Worm (Caenorhabditis elegans) whole organism, mixed stage, embryonic: ENCODE measurements around the gene C06C3.3.

Experiments
- blmp-1 ChIP-seq: fragments of 150-350 bp; optimal IDR thresholded peaks from 2 replicates; lab custom pipeline; 2014; ENCODE audit warnings: missing biosample characterization, missing genetic modification characterization
- ceh-43 ChIP-seq: fragments of 200-800 bp; sonication (Bioruptor generic); optimal IDR thresholded peaks from 2 replicates; lab custom pipeline; 2018; ENCODE audit warnings: mild to moderate bottlenecking, missing genetic modification characterization, moderate library complexity, missing compliant biosample characterization
- elt-3 ChIP-seq: fragments of 150-350 bp; optimal IDR thresholded peaks from 2 replicates; lab custom pipeline; 2014; ENCODE audit warnings: missing biosample characterization, missing genetic modification characterization
- lin-13 ChIP-seq: fragments of 150-350 bp; optimal IDR thresholded peaks from 2 replicates; lab custom pipeline; 2014; ENCODE audit warnings: missing biosample characterization, missing genetic modification characterization
- lsy-2 ChIP-seq: fragments of 150-350 bp; optimal IDR thresholded peaks from 2 replicates; lab custom pipeline; 2014; ENCODE audit warnings: missing biosample characterization, missing genetic modification characterization
- mep-1 ChIP-seq: fragments of 150-350 bp; optimal IDR thresholded peaks from 2 replicates; lab custom pipeline; 2017; ENCODE audit warnings: missing biosample characterization, missing genetic modification reagents, missing genetic modification characterization, inconsistent platforms
- mls-2 ChIP-seq: sonication (generic microtip); optimal IDR thresholded peaks from 2 replicates; lab custom pipeline; 2016; ENCODE audit warnings: mild to moderate bottlenecking, missing genetic modification characterization, moderate library complexity, missing compliant biosample characterization
- nhr-12 ChIP-seq: fragments of 150-350 bp; optimal IDR thresholded peaks from 2 replicates; lab custom pipeline; 2014; ENCODE audit warnings: missing biosample characterization, missing genetic modification characterization
- nhr-237 ChIP-seq: fragments of 150-350 bp; optimal IDR thresholded peaks from 2 replicates; lab custom pipeline; 2014; ENCODE audit warnings: missing biosample characterization, missing genetic modification characterization
- pha-4 ChIP-seq: fragments of 150-350 bp; optimal IDR thresholded peaks from 2 replicates; lab custom pipeline; 2018; ENCODE audit warnings: missing biosample characterization, missing genetic modification reagents, missing genetic modification characterization
- snpc-4 ChIP-seq: fragments of 150-350 bp; optimal IDR thresholded peaks from 2 replicates; lab custom pipeline; 2014; ENCODE audit warnings: missing biosample characterization, missing genetic modification characterization
- tbx-8 ChIP-seq: fragments of 200-800 bp; sonication (Bioruptor generic); optimal IDR thresholded peaks from 2 replicates; lab custom pipeline; 2018; ENCODE audit warnings: mild to moderate bottlenecking, missing genetic modification characterization, moderate library complexity, missing compliant biosample characterization
- unc-120 ChIP-seq: sonication (generic microtip); optimal IDR thresholded peaks from 2 replicates; lab custom pipeline; 2017; ENCODE audit warnings: missing genetic modification characterization, missing compliant biosample characterization; ENCODE audit not compliant: poor library complexity, severe bottlenecking
- ztf-11 ChIP-seq: fragments of 150-350 bp; optimal IDR thresholded peaks from 2 replicates; lab custom pipeline; 2014; ENCODE audit warnings: missing biosample characterization, missing genetic modification characterization

ce11 chrII:9358230-9358629, 14.1 kb downstream of the C06C3.3 start, which contains the start of gene mel-11:
- TF ChIP-seq ceh-43: no peak
- no peak for TF ChIP-seq elt-3 (tag; lab: Kevin White, UChicago)
- no peak for TF ChIP-seq nhr-12 (tag; lab: Kevin White, UChicago)
- no peak for TF ChIP-seq mls-2 (tag; lab: Kevin White, UChicago)
- no peak for TF ChIP-seq tbx-8
- TF ChIP-seq lsy-2 (tag; lab: Kevin White, UChicago): no peak
- no peak for TF ChIP-seq ztf-11 (tag; lab: Kevin White, UChicago)
- no peak for TF ChIP-seq pha-4
- no peak for TF ChIP-seq snpc-4 (tag; lab: Kevin White, UChicago)
- no peak for TF ChIP-seq nhr-237 (tag; lab: Kevin White, UChicago)
- no peak for TF ChIP-seq mep-1
- TF ChIP-seq lin-13 (tag; lab: Kevin White, UChicago): no peak
- TF ChIP-seq unc-120 (tag; lab: Kevin White, UChicago): no peak
- TF ChIP-seq blmp-1: no peak
